Fruit fly (Drosophila melanogaster) whole organism, larva: ENCODE data around the gene dy.

Experiments used
- noc ChIP-seq: fragments of 200-800 bp; sonication (Bioruptor generic); optimal IDR thresholded peaks from 3 replicates; lab custom pipeline; 2019; ENCODE audit warnings: missing biosample characterization, mild to moderate bottlenecking, missing genetic modification characterization, moderate library complexity

dy gene

dm6 chrX:11733795-11734194 lies 44.8 kb downstream of the dy start, which contains the start of gene inaF-A:
inaF-A (minus strand) TSS chrX:11733895.
- no peak for TF ChIP-seq noc

- no peak for TF ChIP-seq noc
Observed at dm6 chrX:11732670-11733069, 45.9 kb downstream of the dy start, which contains the start of gene inaF-B. inaF-B (minus strand) TSS chrX:11732770.

dm6 chrX:11731665-11732064 lies 46.9 kb downstream of the dy start, which contains the start of gene inaF-C:
inaF-C (minus strand) TSS chrX:11731765.
- no peak for TF ChIP-seq noc

DNA sequence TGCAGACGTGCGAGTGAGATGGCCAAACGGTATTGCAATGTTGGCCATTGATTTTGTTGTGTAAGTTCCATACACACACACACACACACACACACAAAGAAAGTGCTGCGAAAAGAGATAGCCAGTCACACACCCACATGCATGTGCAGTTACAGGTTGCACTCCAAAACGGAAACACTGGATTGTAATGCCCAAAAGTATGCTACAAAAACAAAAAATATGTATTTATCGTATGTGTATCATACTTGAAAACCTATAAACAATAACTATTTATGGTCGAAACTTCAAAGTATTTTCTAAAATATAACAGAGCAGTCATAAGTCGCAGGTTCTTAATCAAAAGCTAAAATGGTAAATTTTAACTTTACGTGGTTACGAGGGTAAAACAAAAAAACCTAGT lies 48.6 kb downstream of the dy start:
- TF ChIP-seq noc = no peak

dm6 chrX:11728999-11729398 lies 49.6 kb downstream of the dy start, which contains the start of gene inaF-D:
inaF-D (minus strand) TSS chrX:11729099.
- TF ChIP-seq noc = no peak

DNA sequence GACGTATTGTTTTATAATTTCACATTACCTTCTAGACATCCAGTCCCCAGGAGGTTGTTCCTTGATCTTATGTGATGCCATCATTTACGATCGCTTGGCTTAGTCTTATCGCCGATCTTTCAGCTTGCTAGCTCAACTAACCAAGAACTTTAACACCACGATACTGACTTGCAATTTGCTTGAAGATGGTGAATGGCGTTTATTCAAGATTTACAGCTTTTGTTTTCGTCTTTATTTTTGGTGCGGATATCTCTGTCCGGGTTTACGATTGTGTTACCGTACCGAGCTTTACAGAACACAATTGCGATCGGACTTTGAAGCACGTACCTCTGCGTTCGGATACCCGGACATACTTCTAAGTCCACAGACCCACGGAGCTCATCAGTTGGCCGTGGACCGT lies 54.6 kb downstream of the dy start, which contains the start of gene CG15221:
Gene CG15221, plus strand, starts transcription at position 301 of the 400 bp plus-strand sequence.
- TF ChIP-seq noc = no peak

DNA sequence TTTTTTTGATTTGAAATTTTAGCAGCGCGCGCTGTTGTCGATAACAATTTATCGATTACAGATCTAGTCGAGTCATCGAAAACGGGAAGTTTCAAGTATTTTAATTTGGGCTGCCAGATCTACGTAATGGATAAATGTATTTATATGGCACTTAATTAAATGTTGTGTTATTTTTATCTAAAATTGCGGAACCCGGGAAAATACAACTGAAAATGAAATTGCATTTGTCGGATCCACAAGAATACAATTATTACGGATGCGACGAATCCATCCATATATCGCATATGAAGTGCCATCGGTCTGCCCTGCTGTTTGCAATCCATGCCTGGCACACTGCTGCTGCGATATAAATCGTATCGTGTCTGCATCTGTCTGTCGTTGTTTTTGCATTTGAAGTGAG lies 58.4 kb downstream of the dy start, which contains the start of gene Tango10:
Gene Tango10, plus strand, starts transcription at position 108 of the 400 bp plus-strand sequence.
- TF ChIP-seq noc = peak; percentile 61
